Worm (Caenorhabditis elegans): ENCODE data around the gene wht-1.

Gene wht-1

ce11 chrIII:6039370-6039769 is 48.2 kb downstream of the wht-1 start, which contains the start of gene ift-139:
ift-139 (minus strand) TSS chrIII:6039470.
- TF ChIP-seq nhr-25 (tag; optimal IDR thresholded peaks at IDR 0.05; ENCODE audit: borderline replicate concordance, insufficient read depth) (no peak), nhr-77 (tag; optimal IDR thresholded peaks at IDR 0.05) (no peak), jun-1 (tag; optimal IDR thresholded peaks at IDR 0.05) (no peak), ama-1 (optimal IDR thresholded peaks at IDR 0.05) (no peak), ZK546.5 (tag; optimal IDR thresholded peaks at IDR 0.05) (no peak), nhr-111 (GFP tag; optimal IDR thresholded peaks at IDR 0.05) (no peak), hlh-30 (tag; optimal IDR thresholded peaks at IDR 0.05; ENCODE audit: insufficient read depth) (no peak), F37D6.2 (tag; optimal IDR thresholded peaks at IDR 0.05) (no peak), mdt-29 (GFP tag; IDR thresholded peaks at IDR 0.05) (no peak), nhr-41 (GFP tag; IDR thresholded peaks at IDR 0.05) (no peak), ceh-20 (GFP tag; IDR thresholded peaks at IDR 0.05) (no peak), madf-5 (GFP tag; IDR thresholded peaks at IDR 0.05) (no peak), nhr-6 (tag; optimal IDR thresholded peaks at IDR 0.05) (no peak), D1046.2 (GFP tag; IDR thresholded peaks at IDR 0.05) (no peak), pha-4 (GFP tag; IDR thresholded peaks at IDR 0.05) (no peak), pha-4 (tag; optimal IDR thresholded peaks at IDR 0.05) (no peak)
